Worm (Caenorhabditis elegans) whole organism, L2 larva: Measurements from ENCODE around the gene C34C6.9.
A peak's percentile ranks its signal among the peaks of the same experiment; 100 is the strongest.

Experiments used
- C34F6.9 ChIP-seq: fragments of 150-350 bp; optimal IDR thresholded peaks from 2 replicates; lab custom pipeline; 2014; ENCODE audit warnings: missing biosample characterization, missing genetic modification characterization
- F13H6.1 ChIP-seq: sonication (generic microtip); optimal IDR thresholded peaks from 2 replicates; lab custom pipeline; 2016; ENCODE audit warnings: missing genetic modification characterization, missing compliant biosample characterization
- R02D3.7 ChIP-seq: fragments of 150-350 bp; optimal IDR thresholded peaks from 2 replicates; lab custom pipeline; 2014; ENCODE audit warnings: missing biosample characterization, missing genetic modification characterization
- Y55F3AM.14 ChIP-seq: fragments of 200-800 bp; sonication (Bioruptor generic); optimal IDR thresholded peaks from 2 replicates; lab custom pipeline; 2018; ENCODE audit warnings: mild to moderate bottlenecking, missing genetic modification characterization, missing compliant biosample characterization
- aly-2 ChIP-seq: fragments of 150-350 bp; optimal IDR thresholded peaks from 2 replicates; lab custom pipeline; 2014; ENCODE audit warnings: missing biosample characterization, missing genetic modification characterization
- ama-1 ChIP-seq: fragments of 150-350 bp; optimal IDR thresholded peaks from 2 replicates; lab custom pipeline; 2018; ENCODE audit warnings: inconsistent platforms
- blmp-1 ChIP-seq: sonication (generic microtip); optimal IDR thresholded peaks from 2 replicates; lab custom pipeline; 2017; ENCODE audit warnings: missing genetic modification characterization, mild to moderate bottlenecking, missing compliant biosample characterization, antibody characterized with exemption, moderate library complexity; ENCODE audit not compliant: insufficient read depth
- ceh-16 ChIP-seq: fragments of 150-350 bp; optimal IDR thresholded peaks from 2 replicates; lab custom pipeline; 2014; ENCODE audit warnings: missing biosample characterization, missing genetic modification characterization
- ceh-82 ChIP-seq: fragments of 150-350 bp; optimal IDR thresholded peaks from 2 replicates; lab custom pipeline; 2014; ENCODE audit warnings: missing biosample characterization, missing genetic modification characterization
- egl-27 ChIP-seq: sonication (generic microtip); optimal IDR thresholded peaks from 3 replicates; lab custom pipeline; 2017; ENCODE audit warnings: missing biosample characterization, missing genetic modification reagents, missing genetic modification characterization
- elt-1 ChIP-seq: fragments of 150-350 bp; optimal IDR thresholded peaks from 2 replicates; lab custom pipeline; 2014; ENCODE audit warnings: missing biosample characterization, missing genetic modification characterization
- elt-3 ChIP-seq: sonication (generic microtip); optimal IDR thresholded peaks from 2 replicates; lab custom pipeline; 2017; ENCODE audit warnings: missing biosample characterization, missing genetic modification characterization
- fos-1 ChIP-seq: fragments of 150-350 bp; optimal IDR thresholded peaks from 2 replicates; lab custom pipeline; 2014; ENCODE audit warnings: missing biosample characterization, missing genetic modification characterization
- gmeb-1 ChIP-seq: fragments of 150-350 bp; optimal IDR thresholded peaks from 2 replicates; lab custom pipeline; 2014; ENCODE audit warnings: missing biosample characterization, missing genetic modification characterization
- lin-13 ChIP-seq: fragments of 150-350 bp; optimal IDR thresholded peaks from 2 replicates; lab custom pipeline; 2014; ENCODE audit warnings: missing biosample characterization, missing genetic modification reagents, missing genetic modification characterization
- mbf-1 ChIP-seq: sonication (generic microtip); optimal IDR thresholded peaks from 2 replicates; lab custom pipeline; 2017; ENCODE audit warnings: missing biosample characterization, missing genetic modification characterization
- mdl-1 ChIP-seq, 2 experiments: fragments of 150-350 bp in 1 of 2; sonication (generic microtip) in 1 of 2; optimal IDR thresholded peaks; 2 replicates each; lab custom pipeline; 2017; ENCODE audit warnings: missing biosample characterization in 2 of 2, missing genetic modification characterization in 2 of 2
- nhr-10 ChIP-seq: sonication (generic microtip); optimal IDR thresholded peaks from 2 replicates; lab custom pipeline; 2017; ENCODE audit warnings: missing biosample characterization, missing genetic modification characterization
- nhr-129 ChIP-seq: fragments of 150-350 bp; optimal IDR thresholded peaks from 2 replicates; lab custom pipeline; 2014; ENCODE audit warnings: missing biosample characterization, missing genetic modification characterization
- nhr-21 ChIP-seq: fragments of 150-350 bp; optimal IDR thresholded peaks from 2 replicates; lab custom pipeline; 2014; ENCODE audit warnings: missing biosample characterization, missing genetic modification characterization
- nhr-23 ChIP-seq: fragments of 150-350 bp; optimal IDR thresholded peaks from 2 replicates; lab custom pipeline; 2014; ENCODE audit warnings: missing biosample characterization, missing genetic modification reagents, missing genetic modification characterization
- nhr-25 ChIP-seq: fragments of 150-350 bp; sonication (generic microtip); optimal IDR thresholded peaks from 3 replicates; lab custom pipeline; 2014; ENCODE audit warnings: missing biosample characterization, missing genetic modification characterization
- peb-1 ChIP-seq: fragments of 150-350 bp; optimal IDR thresholded peaks from 2 replicates; lab custom pipeline; 2014; ENCODE audit warnings: missing biosample characterization, missing genetic modification characterization
- sem-4 ChIP-seq: fragments of 150-350 bp; optimal IDR thresholded peaks from 2 replicates; lab custom pipeline; 2014; ENCODE audit warnings: missing biosample characterization, missing genetic modification reagents, missing genetic modification characterization
- skn-1 ChIP-seq: sonication (generic microtip); optimal IDR thresholded peaks from 2 replicates; lab custom pipeline; 2017; ENCODE audit warnings: missing biosample characterization, missing genetic modification characterization
- sma-3 ChIP-seq: sonication (generic microtip); optimal IDR thresholded peaks from 2 replicates; lab custom pipeline; 2016; ENCODE audit warnings: missing genetic modification reagents, missing genetic modification characterization, missing compliant biosample characterization
- sma-9 ChIP-seq, 2 experiments: fragments of 150-350 bp in 1 of 2; sonication (generic microtip) in 1 of 2; optimal IDR thresholded peaks; 2 replicates each; lab custom pipeline; 2014 to 2016; ENCODE audit warnings: missing genetic modification characterization in 2 of 2, mild to moderate bottlenecking in 1 of 2, missing biosample characterization in 1 of 2, missing compliant biosample characterization in 1 of 2, missing genetic modification reagents in 1 of 2, moderate library complexity in 1 of 2
- snpc-4 ChIP-seq: fragments of 150-350 bp; optimal IDR thresholded peaks from 2 replicates; lab custom pipeline; 2014; ENCODE audit warnings: missing biosample characterization, missing genetic modification characterization
- unc-39 ChIP-seq: fragments of 150-350 bp; optimal IDR thresholded peaks from 2 replicates; lab custom pipeline; 2014; ENCODE audit warnings: missing biosample characterization, missing genetic modification characterization
- unc-55 ChIP-seq: fragments of 150-350 bp; sonication (generic microtip); optimal IDR thresholded peaks from 3 replicates; lab custom pipeline; 2014; ENCODE audit warnings: missing biosample characterization, missing genetic modification reagents, missing genetic modification characterization
- unc-62 ChIP-seq: fragments of 150-350 bp; optimal IDR thresholded peaks from 2 replicates; lab custom pipeline; 2014; ENCODE audit warnings: missing biosample characterization, missing genetic modification reagents, missing genetic modification characterization
- ztf-11 ChIP-seq: sonication (generic microtip); optimal IDR thresholded peaks from 2 replicates; lab custom pipeline; 2017; ENCODE audit warnings: missing biosample characterization, missing genetic modification characterization
- ztf-4 ChIP-seq: fragments of 150-350 bp; optimal IDR thresholded peaks from 2 replicates; lab custom pipeline; 2014; ENCODE audit warnings: missing biosample characterization, missing genetic modification characterization

Gene C34C6.9

DNA sequence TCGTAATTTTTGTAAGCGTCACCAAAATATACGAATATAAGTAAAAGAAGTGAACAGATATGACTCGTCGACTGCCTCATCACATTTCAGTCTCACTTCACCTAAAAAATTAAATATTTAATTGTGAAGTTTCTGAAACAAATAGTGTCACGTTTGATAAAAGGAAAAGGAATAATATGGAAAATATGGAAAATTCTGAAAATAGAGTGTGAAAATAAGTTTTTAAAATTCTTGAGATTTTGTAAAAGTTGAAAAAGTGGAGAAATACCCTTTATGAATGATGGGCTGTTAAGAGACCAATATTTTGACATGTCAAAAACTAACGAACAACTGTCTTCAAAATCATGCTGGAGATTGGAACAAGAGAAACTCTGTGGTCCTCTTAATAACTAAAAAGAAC lies 41.0 kb downstream of the C34C6.9 start, which contains the start of gene T01B7.9:
T01B7.9 (minus strand) TSS at position 101 of the 400 bp plus-strand sequence.
- TF ChIP-seq skn-1 (tag; lab: Kevin White, UChicago) = no peak
- TF ChIP-seq aly-2 (tag; lab: Kevin White, UChicago) = no peak
- TF ChIP-seq sma-9 (GFP tag; optimal IDR thresholded peaks at IDR 0.05; lab: Kevin White, UChicago) = no peak
- TF ChIP-seq sma-9 (tag; optimal IDR thresholded peaks at IDR 0.05; lab: Kevin White, UChicago) = no peak
- TF ChIP-seq mbf-1 (tag; lab: Kevin White, UChicago) = no peak
- TF ChIP-seq unc-55 (GFP tag; lab: Kevin White, UChicago) = no peak
- no peak for TF ChIP-seq ama-1
- no peak for TF ChIP-seq Y55F3AM.14 (GFP tag; lab: Kevin White, UChicago)
- no peak for TF ChIP-seq peb-1 (tag; lab: Kevin White, UChicago)

- TF ChIP-seq fos-1 (tag; lab: Kevin White, UChicago) (peak; percentile 17), snpc-4 (tag; lab: Kevin White, UChicago) (no peak), F13H6.1 (no peak), nhr-21 (tag; lab: Kevin White, UChicago) (peak; percentile 19), nhr-10 (no peak), mbf-1 (tag; lab: Kevin White, UChicago) (no peak), ceh-16 (no peak), gmeb-1 (tag; lab: Kevin White, UChicago) (no peak), sma-9 (GFP tag; optimal IDR thresholded peaks at IDR 0.05; lab: Kevin White, UChicago) (peak; percentile 28), sma-9 (tag; optimal IDR thresholded peaks at IDR 0.05; lab: Kevin White, UChicago) (no peak), nhr-23 (no peak), blmp-1 (tag; lab: Kevin White, UChicago) (peak; percentile 88), unc-39 (no peak), mdl-1 (tag; optimal IDR thresholded peaks at IDR 0.05; lab: Kevin White, UChicago) (no peak), ztf-11 (tag; lab: Kevin White, UChicago) (no peak), egl-27 (tag; lab: Kevin White, UChicago) (no peak), C34F6.9 (tag; lab: Kevin White, UChicago) (peak; percentile 7)
Observed at ce11 chrII:8730281-8730680, 44.6 kb downstream of the C34C6.9 start.

- TF ChIP-seq ztf-4 (tag; lab: Kevin White, UChicago) (no peak), unc-62 (GFP tag; lab: Kevin White, UChicago) (no peak), nhr-21 (tag; lab: Kevin White, UChicago) (peak; percentile 65), C34F6.9 (tag; lab: Kevin White, UChicago) (no peak), elt-3 (tag; lab: Kevin White, UChicago) (no peak), ceh-16 (no peak)
- TF ChIP-seq, all 48 proteins: peak for 1
Observed at ce11 chrII:8730960-8731693, 45.4 kb downstream of the C34C6.9 start.

DNA sequence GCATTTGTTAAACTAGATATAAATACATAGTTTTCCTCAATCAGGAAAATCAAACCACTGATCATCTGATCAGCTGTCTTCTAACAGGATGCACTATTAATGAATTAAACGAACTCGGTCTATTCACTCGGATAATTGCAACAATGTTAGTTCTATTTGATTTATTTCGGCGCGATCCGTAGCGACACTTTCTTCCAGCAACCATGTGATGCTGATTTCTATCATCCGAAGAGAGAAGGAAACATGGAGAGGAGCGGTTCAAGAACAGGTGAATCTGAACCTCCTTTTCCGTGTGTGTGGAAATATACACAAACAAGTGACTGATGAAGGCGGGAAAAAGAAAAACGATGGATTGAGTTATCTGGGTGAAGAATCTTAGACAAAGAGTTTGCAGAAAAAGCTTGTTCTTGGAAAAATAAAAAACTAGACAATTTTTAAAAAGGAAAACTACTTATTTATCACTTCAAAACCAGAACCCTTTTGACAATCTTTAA lies 46.1 kb downstream of the C34C6.9 start:
- peak; percentile 65 for TF ChIP-seq nhr-21 (tag; lab: Kevin White, UChicago)
- TF ChIP-seq sma-3 (GFP tag; lab: Kevin White, UChicago) = no peak
- TF ChIP-seq ama-1 = no peak
- TF ChIP-seq R02D3.7 (tag; lab: Kevin White, UChicago) = no peak

DNA sequence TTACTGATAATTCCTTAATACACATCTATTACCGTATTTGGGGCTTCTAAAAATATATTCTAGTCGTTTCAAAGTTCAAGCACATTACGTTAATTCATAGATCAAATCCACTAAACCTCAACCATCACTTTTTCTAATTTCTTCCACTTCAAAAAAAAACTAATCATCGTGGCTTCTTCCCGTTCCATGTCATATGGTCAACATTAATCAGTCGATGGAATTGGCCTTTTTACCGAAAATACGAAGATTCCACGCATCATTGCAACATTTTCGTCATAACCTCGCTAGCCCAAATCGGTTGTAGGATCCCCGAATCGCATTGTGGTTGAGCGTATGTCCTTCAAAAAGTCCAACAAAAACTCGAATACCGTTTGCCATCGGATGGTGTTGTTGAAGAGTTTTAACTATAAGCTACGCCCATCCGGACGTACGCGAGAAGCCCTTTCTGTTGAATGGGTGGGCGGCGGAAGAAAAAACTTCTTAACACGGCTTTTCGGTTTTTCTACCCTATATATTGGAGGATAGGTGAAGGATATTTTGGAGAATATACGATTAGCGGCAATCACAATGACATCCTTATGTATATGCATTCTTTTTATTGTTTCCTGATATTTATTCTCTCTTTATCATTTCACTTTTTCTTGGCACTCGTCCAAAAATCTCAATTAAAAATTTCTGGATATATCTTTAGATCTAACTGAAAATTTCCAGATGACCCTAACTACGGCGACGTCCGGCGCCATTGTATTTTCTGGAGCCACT lies 46.8 kb downstream of the C34C6.9 start, which contains the start of gene rol-6:
rol-6 (plus strand) TSS at position 712 of the 762 bp plus-strand sequence.
- no peak for TF ChIP-seq ceh-82 (tag; lab: Kevin White, UChicago)
- TF ChIP-seq nhr-21 (tag; lab: Kevin White, UChicago) = peak; percentile 10

- TF ChIP-seq sem-4 (tag; lab: Kevin White, UChicago) (no peak), R02D3.7 (tag; lab: Kevin White, UChicago) (no peak), nhr-129 (tag; lab: Kevin White, UChicago) (no peak), nhr-25 (tag; lab: Kevin White, UChicago) (no peak), mdl-1 (tag; optimal IDR thresholded peaks at IDR 0.05; lab: Kevin White, UChicago) (no peak), unc-55 (GFP tag; lab: Kevin White, UChicago) (no peak), aly-2 (tag; lab: Kevin White, UChicago) (no peak), elt-1 (tag; lab: Kevin White, UChicago) (no peak), nhr-23 (no peak), egl-27 (tag; lab: Kevin White, UChicago) (no peak), lin-13 (GFP tag; lab: Kevin White, UChicago) (no peak), peb-1 (tag; lab: Kevin White, UChicago) (no peak), ceh-16 (no peak), unc-39 (no peak), F13H6.1 (no peak)
Observed at ce11 chrII:8733627-8734026, 47.9 kb downstream of the C34C6.9 start.
